Fruit fly (Drosophila melanogaster) whole organism, pupa: ENCODE results near the gene Tif-IA.

Source experiments
- CG10348 ChIP-seq: fragments of 200-800 bp; sonication (Bioruptor generic); IDR thresholded peaks from 2 replicates; pipeline ENCODE4 v1.3.6; 2022; ENCODE audit warnings: missing biosample characterization, missing genetic modification characterization
- CG12605 ChIP-seq: fragments of 200-800 bp; sonication (Bioruptor generic); IDR thresholded peaks from 2 replicates; pipeline ENCODE4 v1.3.6; 2022; ENCODE audit warnings: missing biosample characterization, missing genetic modification characterization
- CG13204 ChIP-seq: fragments of 200-800 bp; sonication (Bioruptor generic); optimal IDR thresholded peaks from 2 replicates; lab custom pipeline; 2018; ENCODE audit warnings: missing biosample characterization, mild to moderate bottlenecking, missing genetic modification characterization, moderate library complexity
- CG14655 ChIP-seq: fragments of 200-800 bp; sonication (Bioruptor generic); optimal IDR thresholded peaks from 3 replicates; lab custom pipeline; 2017; ENCODE audit warnings: mild to moderate bottlenecking, missing biosample characterization, missing genetic modification reagents, missing genetic modification characterization
- CG15710 ChIP-seq: fragments of 200-800 bp; sonication (Bioruptor generic); optimal IDR thresholded peaks from 2 replicates; lab custom pipeline; 2018; ENCODE audit warnings: missing biosample characterization, mild to moderate bottlenecking, missing genetic modification characterization, moderate library complexity
- CG32121 ChIP-seq: fragments of 200-800 bp; sonication (Bioruptor generic); IDR thresholded peaks from 2 replicates; pipeline ENCODE4 v1.3.6; 2022; ENCODE audit warnings: missing biosample characterization, missing genetic modification characterization
- CG4496 ChIP-seq: fragments of 200-800 bp; sonication (Bioruptor generic); IDR thresholded peaks from 3 replicates; pipeline ENCODE4 v1.3.6; 2022; ENCODE audit warnings: missing biosample characterization, missing genetic modification characterization
- CG8159 ChIP-seq: fragments of 200-800 bp; sonication (Bioruptor generic); optimal IDR thresholded peaks from 3 replicates; lab custom pipeline; 2018; ENCODE audit warnings: missing biosample characterization, mild to moderate bottlenecking, missing genetic modification characterization, moderate library complexity
- CG8301 ChIP-seq: fragments of 200-800 bp; sonication (Bioruptor generic); optimal IDR thresholded peaks from 2 replicates; lab custom pipeline; 2018; ENCODE audit warnings: missing biosample characterization, mild to moderate bottlenecking, missing genetic modification characterization
- CG9948 ChIP-seq: fragments of 200-800 bp; sonication (Bioruptor generic); optimal IDR thresholded peaks from 2 replicates; lab custom pipeline; 2018; ENCODE audit warnings: missing biosample characterization, mild to moderate bottlenecking, missing genetic modification characterization, moderate library complexity
- D1 ChIP-seq: fragments of 200-800 bp; sonication (Bioruptor generic); optimal IDR thresholded peaks from 2 replicates; lab custom pipeline; 2018; ENCODE audit warnings: missing biosample characterization, mild to moderate bottlenecking, missing genetic modification characterization, moderate library complexity
- Ets98B ChIP-seq: fragments of 200-800 bp; sonication (Bioruptor generic); IDR thresholded peaks from 2 replicates; pipeline ENCODE4 v1.3.6; 2022; ENCODE audit warnings: missing biosample characterization, missing genetic modification characterization
- Pif1A ChIP-seq: fragments of 200-800 bp; sonication (Bioruptor generic); optimal IDR thresholded peaks from 3 replicates; lab custom pipeline; 2016; ENCODE audit warnings: missing biosample characterization, missing genetic modification characterization
- Pif1B ChIP-seq: fragments of 200-800 bp; sonication (Bioruptor generic); optimal IDR thresholded peaks from 3 replicates; lab custom pipeline; 2016; ENCODE audit warnings: missing biosample characterization, missing genetic modification characterization
- Snoo ChIP-seq: fragments of 200-800 bp; sonication (Bioruptor generic); optimal IDR thresholded peaks from 3 replicates; lab custom pipeline; 2017; ENCODE audit warnings: missing biosample characterization, mild to moderate bottlenecking, missing genetic modification characterization, inconsistent platforms
- fd96Ca ChIP-seq: fragments of 200-800 bp; sonication (Bioruptor generic); IDR thresholded peaks from 3 replicates; pipeline ENCODE4 v1.3.6; 2022; ENCODE audit warnings: missing biosample characterization, missing genetic modification characterization
- rn ChIP-seq: fragments of 200-800 bp; sonication (Bioruptor generic); IDR thresholded peaks from 2 replicates; pipeline ENCODE4 v1.3.6; 2022; ENCODE audit warnings: missing biosample characterization, missing genetic modification characterization

Tif-IA gene

dm6 chr2L:22281900-22282299, 32.2 kb downstream of the Tif-IA start:
- TF ChIP-seq CG13204 (GFP tag; lab: Kevin White, UChicago) (no peak), CG14655 (no peak), Pif1A (GFP tag; lab: Kevin White, UChicago) (no peak), CG4496 (GFP tag; lab: Robert Waterston, UW) (no peak), CG15710 (tag; lab: Kevin White, UChicago) (no peak), rn (GFP tag; lab: Robert Waterston, UW) (no peak), Snoo (tag; lab: Kevin White, UChicago) (no peak), D1 (no peak), CG10348 (GFP tag; lab: Robert Waterston, UW) (no peak), CG12605 (GFP tag; lab: Robert Waterston, UW) (no peak), CG32121 (GFP tag; lab: Robert Waterston, UW) (no peak), fd96Ca (no peak), Pif1B (no peak), CG8159 (tag; lab: Kevin White, UChicago) (no peak), Ets98B (GFP tag; lab: Robert Waterston, UW) (no peak), CG8301 (tag; lab: Kevin White, UChicago) (no peak), CG9948 (tag; lab: Kevin White, UChicago) (no peak)

dm6 chr2L:22292777-22293176, 43.1 kb downstream of the Tif-IA start:
- TF ChIP-seq CG8159 (tag; lab: Kevin White, UChicago) (no peak), Snoo (tag; lab: Kevin White, UChicago) (no peak), Pif1A (GFP tag; lab: Kevin White, UChicago) (no peak), CG15710 (tag; lab: Kevin White, UChicago) (no peak), CG9948 (tag; lab: Kevin White, UChicago) (no peak)
